Worm (Caenorhabditis elegans) whole organism, L4 larva: Measurements from ENCODE around the gene rnp-7.
A peak's percentile ranks its signal among the peaks of the same experiment; 100 is the strongest.

Source experiments
- F10B5.3 ChIP-seq: sonication (generic microtip); optimal IDR thresholded peaks from 2 replicates; lab custom pipeline; 2016; ENCODE audit warnings: mild to moderate bottlenecking, missing genetic modification characterization, missing compliant biosample characterization
- F37D6.2 ChIP-seq: sonication (generic microtip); optimal IDR thresholded peaks from 2 replicates; lab custom pipeline; 2016; ENCODE audit warnings: mild to moderate bottlenecking, missing genetic modification characterization, missing compliant biosample characterization
- F49E8.2 ChIP-seq: sonication (generic microtip); optimal IDR thresholded peaks from 2 replicates; lab custom pipeline; 2016; ENCODE audit warnings: missing compliant biosample characterization, mild to moderate bottlenecking, missing genetic modification characterization, borderline replicate concordance
- Y48G9A.11 ChIP-seq: fragments of 200-800 bp; sonication (Bioruptor generic); IDR thresholded peaks from 2 replicates; pipeline ENCODE4 v1.3.6; 2022; ENCODE audit warnings: missing genetic modification reagents, missing genetic modification characterization, missing compliant biosample characterization
- ZK337.2 ChIP-seq: fragments of 200-800 bp; sonication (Bioruptor generic); IDR thresholded peaks from 2 replicates; pipeline ENCODE4 v1.3.6; 2022; ENCODE audit warnings: missing genetic modification reagents, missing genetic modification characterization, missing compliant biosample characterization
- ZK546.5 ChIP-seq, 2 experiments: sonication (generic microtip); optimal IDR thresholded peaks; 2 replicates each; lab custom pipeline; 2017; ENCODE audit warnings: missing biosample characterization in 2 of 2, missing genetic modification characterization in 2 of 2
- aha-1 ChIP-seq: fragments of 150-350 bp; peaks from one replicate; lab custom pipeline; 2014; ENCODE audit warnings: missing biosample characterization, missing genetic modification characterization
- ama-1 ChIP-seq: fragments of 150-350 bp; optimal IDR thresholded peaks from 2 replicates; lab custom pipeline; 2014; ENCODE audit warnings: inconsistent platforms, mixed read lengths
- arid-1 ChIP-seq: fragments of 200-800 bp; sonication (Bioruptor generic); conservative IDR thresholded peaks from 2 replicates; pipeline ENCODE4 v1.3.6; 2022; ENCODE audit warnings: missing genetic modification reagents, missing genetic modification characterization, missing compliant biosample characterization
- ceh-32 ChIP-seq: sonication (generic microtip); optimal IDR thresholded peaks from 2 replicates; lab custom pipeline; 2016; ENCODE audit warnings: mild to moderate bottlenecking, missing genetic modification characterization, missing compliant biosample characterization; ENCODE audit not compliant: poor library complexity
- ctbp-1 ChIP-seq: fragments of 200-800 bp; sonication (Bioruptor generic); IDR thresholded peaks from 2 replicates; pipeline ENCODE4 v1.3.6; 2022; ENCODE audit warnings: missing genetic modification reagents, missing genetic modification characterization, missing compliant biosample characterization
- daf-16 ChIP-seq, 3 experiments: sonication (generic microtip); optimal IDR thresholded peaks; 2 replicates each; lab custom pipeline; 2016 to 2017; ENCODE audit warnings: missing genetic modification characterization in 3 of 3, missing genetic modification reagents in 3 of 3, mild to moderate bottlenecking in 2 of 3, missing compliant biosample characterization in 2 of 3, missing biosample characterization in 1 of 3, moderate library complexity in 1 of 3
- daf-19 ChIP-seq: fragments of 200-800 bp; sonication (Bioruptor generic); conservative IDR thresholded peaks from 2 replicates; pipeline ENCODE4 v1.3.6; 2022; ENCODE audit warnings: missing genetic modification characterization, missing compliant biosample characterization
- daf-8 ChIP-seq: fragments of 200-800 bp; sonication (Bioruptor generic); IDR thresholded peaks from 2 replicates; pipeline ENCODE4 v1.3.6; 2022; ENCODE audit warnings: missing genetic modification characterization, missing compliant biosample characterization
- dmd-6 ChIP-seq: fragments of 200-800 bp; sonication (Bioruptor generic); IDR thresholded peaks from 2 replicates; pipeline ENCODE4 v1.3.6; 2022; ENCODE audit warnings: missing genetic modification reagents, missing genetic modification characterization, missing compliant biosample characterization
- dmd-8 ChIP-seq: fragments of 200-800 bp; sonication (Bioruptor generic); IDR thresholded peaks from 2 replicates; pipeline ENCODE4 v1.3.6; 2022; ENCODE audit warnings: missing genetic modification characterization, missing compliant biosample characterization
- duxl-1 ChIP-seq: sonication (generic microtip); optimal IDR thresholded peaks from 2 replicates; lab custom pipeline; 2016; ENCODE audit warnings: mild to moderate bottlenecking, missing genetic modification characterization, moderate library complexity, missing compliant biosample characterization; ENCODE audit not compliant: poor library complexity
- egl-27 ChIP-seq: sonication (generic microtip); optimal IDR thresholded peaks from 3 replicates; lab custom pipeline; 2017; ENCODE audit warnings: missing biosample characterization, missing genetic modification reagents, missing genetic modification characterization
- egl-43 ChIP-seq: fragments of 200-800 bp; sonication (Bioruptor generic); IDR thresholded peaks from 2 replicates; pipeline ENCODE4 v1.3.6; 2022; ENCODE audit warnings: missing genetic modification reagents, missing genetic modification characterization, missing compliant biosample characterization
- gei-8 ChIP-seq: fragments of 200-800 bp; sonication (Bioruptor generic); optimal IDR thresholded peaks from 2 replicates; lab custom pipeline; 2018; ENCODE audit warnings: mild to moderate bottlenecking, missing genetic modification characterization, missing compliant biosample characterization
- hif-1 ChIP-seq, 2 experiments: sonication (generic microtip); optimal IDR thresholded peaks; 2 replicates each; lab custom pipeline; 2016 to 2017; ENCODE audit warnings: missing compliant biosample characterization in 2 of 2, missing genetic modification characterization in 2 of 2, missing genetic modification reagents in 2 of 2, missing genotype in 2 of 2, mild to moderate bottlenecking in 1 of 2
- jun-1 ChIP-seq: fragments of 150-350 bp; optimal IDR thresholded peaks from 2 replicates; lab custom pipeline; 2014; ENCODE audit warnings: missing biosample characterization, missing genetic modification reagents, missing genetic modification characterization
- lim-7 ChIP-seq: fragments of 200-800 bp; sonication (Bioruptor generic); IDR thresholded peaks from 2 replicates; pipeline ENCODE4 v1.3.6; 2022; ENCODE audit warnings: missing genetic modification characterization, missing compliant biosample characterization
- lin-13 ChIP-seq: fragments of 150-350 bp; optimal IDR thresholded peaks from 2 replicates; lab custom pipeline; 2014; ENCODE audit warnings: missing biosample characterization, missing genetic modification reagents, missing genetic modification characterization
- lin-29 ChIP-seq: fragments of 200-800 bp; sonication (Bioruptor generic); IDR thresholded peaks from 2 replicates; pipeline ENCODE4 v1.3.6; 2022; ENCODE audit warnings: missing genetic modification reagents, missing genetic modification characterization, missing compliant biosample characterization
- lin-38 ChIP-seq: fragments of 200-800 bp; sonication (Bioruptor generic); IDR thresholded peaks from 2 replicates; pipeline ENCODE4 v1.3.6; 2022; ENCODE audit warnings: missing genetic modification reagents, missing genetic modification characterization, missing compliant biosample characterization
- mdt-29 ChIP-seq: fragments of 200-800 bp; sonication (Bioruptor generic); IDR thresholded peaks from 2 replicates; pipeline ENCODE4 v1.3.6; 2022; ENCODE audit warnings: missing genetic modification reagents, missing genetic modification characterization, missing compliant biosample characterization
- nhr-237 ChIP-seq: sonication (generic microtip); optimal IDR thresholded peaks from 2 replicates; lab custom pipeline; 2017; ENCODE audit warnings: missing biosample characterization, missing genetic modification characterization
- nhr-25 ChIP-seq: sonication (generic microtip); optimal IDR thresholded peaks from 2 replicates; lab custom pipeline; 2017; ENCODE audit warnings: missing genetic modification characterization, mild to moderate bottlenecking, missing compliant biosample characterization, antibody characterized with exemption, moderate library complexity, borderline replicate concordance; ENCODE audit not compliant: insufficient read depth
- nhr-28 ChIP-seq: fragments of 150-350 bp; optimal IDR thresholded peaks from 2 replicates; lab custom pipeline; 2014; ENCODE audit warnings: missing biosample characterization, missing genetic modification characterization
- nhr-41 ChIP-seq: fragments of 200-800 bp; sonication (Bioruptor generic); IDR thresholded peaks from 2 replicates; pipeline ENCODE4 v1.3.6; 2022; ENCODE audit warnings: missing genetic modification reagents, missing genetic modification characterization, missing compliant biosample characterization
- nhr-76 ChIP-seq: fragments of 150-350 bp; optimal IDR thresholded peaks from 2 replicates; lab custom pipeline; 2014; ENCODE audit warnings: missing biosample characterization, missing genetic modification characterization
- nhr-77 ChIP-seq: fragments of 150-350 bp; optimal IDR thresholded peaks from 2 replicates; lab custom pipeline; 2014; ENCODE audit warnings: missing biosample characterization, missing genetic modification characterization
- php-3 ChIP-seq: fragments of 200-800 bp; sonication (Bioruptor generic); IDR thresholded peaks from 2 replicates; pipeline ENCODE4 v1.3.6; 2022; ENCODE audit warnings: missing genetic modification reagents, missing genetic modification characterization, missing compliant biosample characterization
- saeg-2 ChIP-seq: fragments of 200-800 bp; sonication (Bioruptor generic); IDR thresholded peaks from 2 replicates; pipeline ENCODE4 v1.3.6; 2022; ENCODE audit warnings: missing genetic modification reagents, missing genetic modification characterization, missing compliant biosample characterization
- skn-1 ChIP-seq: fragments of 150-350 bp; optimal IDR thresholded peaks from 2 replicates; lab custom pipeline; 2014; ENCODE audit warnings: missing biosample characterization, missing genetic modification characterization
- tag-97 ChIP-seq: fragments of 200-800 bp; sonication (Bioruptor generic); IDR thresholded peaks from 2 replicates; pipeline ENCODE4 v1.3.6; 2022; ENCODE audit warnings: missing genetic modification characterization, missing compliant biosample characterization
- tra-1 ChIP-seq: fragments of 200-800 bp; sonication (Bioruptor generic); IDR thresholded peaks from 2 replicates; pipeline ENCODE4 v1.3.6; 2022; ENCODE audit warnings: missing genetic modification reagents, missing genetic modification characterization, missing compliant biosample characterization
- unc-62 ChIP-seq, 3 experiments: fragments of 150-350 bp in 1 of 3; sonication (generic microtip); optimal IDR thresholded peaks in 2 of 3; peaks in 1 of 3; 1 replicate in 1 of 3; 2 replicates in 2 of 3; lab custom pipeline; 2014 to 2017; ENCODE audit warnings: missing biosample characterization in 3 of 3, missing genetic modification characterization in 3 of 3, missing genetic modification reagents in 3 of 3, missing genotype in 1 of 3
- ztf-11 ChIP-seq: fragments of 150-350 bp; optimal IDR thresholded peaks from 2 replicates; lab custom pipeline; 2014; ENCODE audit warnings: missing biosample characterization, missing genetic modification characterization
- ztf-7 ChIP-seq: fragments of 150-350 bp; optimal IDR thresholded peaks from 2 replicates; lab custom pipeline; 2014; ENCODE audit warnings: missing biosample characterization, missing genetic modification characterization

Gene rnp-7

ce11 chrIII:7178497-7178896 is 17.5 kb upstream of the rnp-7 start (continued):
- peak; percentile 65 for TF ChIP-seq F49E8.2 (tag; lab: Kevin White, UChicago)

- TF ChIP-seq unc-62 (GFP tag; optimal IDR thresholded peaks at IDR 0.05 in 1 of 2; lab: Kevin White, UChicago) = peak in 1 of 2 experiments; percentile 90
- no peak for TF ChIP-seq unc-62 (tag; optimal IDR thresholded peaks at IDR 0.05; lab: Kevin White, UChicago)
- peak; percentile 81 for TF ChIP-seq aha-1 (tag; lab: Kevin White, UChicago)
- TF ChIP-seq ZK337.2 = no peak
- no peak for TF ChIP-seq nhr-25 (tag; lab: Kevin White, UChicago)
- no peak for TF ChIP-seq tra-1 (GFP tag; lab: Robert Waterston, UW)
- no peak for TF ChIP-seq nhr-41 (GFP tag; lab: Robert Waterston, UW)
- TF ChIP-seq mdt-29 = no peak
Measured at ce11 chrIII:7170090-7170489, 9.1 kb upstream of the rnp-7 start.

- TF ChIP-seq unc-62 (GFP tag; optimal IDR thresholded peaks at IDR 0.05 in 1 of 2; lab: Kevin White, UChicago) (peak in 1 of 2 experiments; percentile 53), unc-62 (tag; optimal IDR thresholded peaks at IDR 0.05; lab: Kevin White, UChicago) (no peak), F49E8.2 (tag; lab: Kevin White, UChicago) (no peak)
- TF ChIP-seq, all 104 proteins: peak for 1
Measured at ce11 chrIII:7167568-7167937, 6.6 kb upstream of the rnp-7 start, which contains the start of gene acs-4. TSS of gene acs-4 (plus strand) at chrIII:7167838.

ce11 chrIII:7166664-7167567 is 6.0 kb upstream of the rnp-7 start:
- TF ChIP-seq tag-97 (GFP tag; lab: Robert Waterston, UW) = no peak
- TF ChIP-seq lim-7 (GFP tag; lab: Robert Waterston, UW) = no peak
- TF ChIP-seq ztf-7 (tag; lab: Kevin White, UChicago) = peak; percentile 5
- TF ChIP-seq unc-62 (GFP tag; optimal IDR thresholded peaks at IDR 0.05 in 1 of 2; lab: Kevin White, UChicago) = no peak
- no peak for TF ChIP-seq unc-62 (tag; optimal IDR thresholded peaks at IDR 0.05; lab: Kevin White, UChicago)
- no peak for TF ChIP-seq ZK337.2
- no peak for TF ChIP-seq arid-1
- TF ChIP-seq nhr-28 = peak; percentile 69
- TF ChIP-seq dmd-8 = no peak
- no peak for TF ChIP-seq ceh-32 (tag; lab: Kevin White, UChicago)
- peak; percentile 2 for TF ChIP-seq jun-1 (tag; lab: Kevin White, UChicago)
- peak; percentile 9 for TF ChIP-seq F37D6.2 (tag; lab: Kevin White, UChicago)
- TF ChIP-seq ama-1 = peak; percentile 2
- no peak for TF ChIP-seq tra-1 (GFP tag; lab: Robert Waterston, UW)
- TF ChIP-seq lin-29 (GFP tag; lab: Robert Waterston, UW) = no peak
- TF ChIP-seq daf-8 (GFP tag; lab: Robert Waterston, UW) = no peak
- TF ChIP-seq duxl-1 = no peak
- TF ChIP-seq Y48G9A.11 (GFP tag; lab: Robert Waterston, UW) = no peak
- TF ChIP-seq dmd-6 = peak; percentile 45
- TF ChIP-seq lin-38 = no peak
- no peak for TF ChIP-seq egl-27 (tag; lab: Kevin White, UChicago)
- TF ChIP-seq daf-16 (GFP tag; optimal IDR thresholded peaks at IDR 0.05; lab: Kevin White, UChicago) = no peak
- TF ChIP-seq daf-16 (tag; optimal IDR thresholded peaks at IDR 0.05; lab: Kevin White, UChicago) = peak; percentile 74
- TF ChIP-seq saeg-2 (GFP tag; lab: Robert Waterston, UW) = no peak
- no peak for TF ChIP-seq nhr-76
- no peak for TF ChIP-seq ctbp-1 (GFP tag; lab: Robert Waterston, UW)
- no peak for TF ChIP-seq mdt-29
- TF ChIP-seq F10B5.3 (tag; lab: Kevin White, UChicago) = no peak
- no peak for TF ChIP-seq ztf-11
- peak; percentile 61; the same call in 1 of the 2 replicates for TF ChIP-seq egl-43 (GFP tag; lab: Robert Waterston, UW)
- no peak for TF ChIP-seq lin-13
- TF ChIP-seq nhr-77 (tag; lab: Kevin White, UChicago) = no peak
- TF ChIP-seq skn-1 = no peak
- no peak for TF ChIP-seq gei-8 (GFP tag; lab: Kevin White, UChicago)
- peak in 1 of 2 experiments; percentile 20 for TF ChIP-seq hif-1 (tag; optimal IDR thresholded peaks at IDR 0.05; lab: Kevin White, UChicago)
- TF ChIP-seq daf-19 = no peak
- peak; percentile 89 for TF ChIP-seq php-3 (GFP tag; lab: Robert Waterston, UW)
- TF ChIP-seq ZK546.5 (tag; optimal IDR thresholded peaks at IDR 0.05; lab: Kevin White, UChicago) = no peak
- no peak for TF ChIP-seq nhr-237 (tag; lab: Kevin White, UChicago)
